ENCODE assay signal across 4 worm cellular contexts in the genomic region with DNA sequence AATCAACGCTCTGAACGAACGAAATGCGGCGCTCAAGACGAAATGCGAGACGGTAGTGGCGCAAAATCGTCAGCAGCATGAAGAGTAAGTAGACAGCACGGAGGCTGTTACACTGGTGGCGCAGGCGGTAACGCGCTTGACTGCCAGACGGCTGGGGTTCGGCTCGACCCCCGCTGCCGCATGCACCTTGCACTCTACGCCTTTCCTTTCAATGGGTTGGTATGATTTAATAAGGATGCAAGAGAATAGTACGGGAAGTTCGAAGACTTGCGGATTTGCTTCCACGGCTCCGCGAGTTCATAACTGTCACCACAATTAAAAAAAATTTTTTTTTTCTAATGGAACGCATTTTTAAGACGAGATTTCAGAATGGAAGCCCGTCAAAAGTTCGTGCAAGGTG.
TF ChIP-seq lines count a peak whose summit lies in the region.

No protein-coding gene starts in this region.

TF ChIP-seq in whole organism, L2 larva, 48 proteins besides CTCF, POLR2A, EP300 and RAD21 (continued from another document):
- TF ChIP-seq nhr-237 (tag; optimal IDR thresholded peaks at IDR 0.05; lab: Kevin White, UChicago) (no peak), elt-1 (tag; optimal IDR thresholded peaks at IDR 0.05; lab: Kevin White, UChicago) (no peak), nhr-25 (tag; optimal IDR thresholded peaks at IDR 0.05; lab: Kevin White, UChicago) (no peak), crh-2 (tag; optimal IDR thresholded peaks at IDR 0.05; lab: Kevin White, UChicago) (peak; percentile 68), nhr-6 (tag; optimal IDR thresholded peaks at IDR 0.05; lab: Kevin White, UChicago) (no peak), zag-1 (tag; optimal IDR thresholded peaks at IDR 0.05; lab: Kevin White, UChicago) (peak; percentile 26), mdl-1 (tag; optimal IDR thresholded peaks at IDR 0.05; lab: Kevin White, UChicago) (no peak), nhr-10 (tag; optimal IDR thresholded peaks at IDR 0.05; lab: Kevin White, UChicago) (no peak), aly-2 (tag; optimal IDR thresholded peaks at IDR 0.05; lab: Kevin White, UChicago) (no peak), Y55F3AM.14 (GFP tag; optimal IDR thresholded peaks at IDR 0.05; lab: Kevin White, UChicago) (peak; percentile 70), unc-39 (tag; optimal IDR thresholded peaks at IDR 0.05; lab: Kevin White, UChicago) (no peak), unc-62 (GFP tag; optimal IDR thresholded peaks at IDR 0.05; lab: Kevin White, UChicago) (no peak), F13H6.1 (tag; optimal IDR thresholded peaks at IDR 0.05; lab: Kevin White, UChicago) (peak; percentile 72), lsy-2 (tag; optimal IDR thresholded peaks at IDR 0.05; lab: Kevin White, UChicago) (peak; percentile 16 to 55), alr-1 (tag; optimal IDR thresholded peaks at IDR 0.05; lab: Kevin White, UChicago) (no peak), skn-1 (tag; optimal IDR thresholded peaks at IDR 0.05; lab: Kevin White, UChicago) (no peak), nhr-12 (tag; optimal IDR thresholded peaks at IDR 0.05; lab: Kevin White, UChicago) (no peak), lin-13 (GFP tag; optimal IDR thresholded peaks at IDR 0.05; lab: Kevin White, UChicago) (peak; percentile 63), blmp-1 (tag; optimal IDR thresholded peaks at IDR 0.05; lab: Kevin White, UChicago; ENCODE audit: insufficient read depth) (peak; percentile 19), nhr-77 (tag; optimal IDR thresholded peaks at IDR 0.05; lab: Kevin White, UChicago) (no peak), unc-55 (GFP tag; optimal IDR thresholded peaks at IDR 0.05; lab: Kevin White, UChicago) (peak; percentile 67), sma-9 (GFP tag; optimal IDR thresholded peaks at IDR 0.05; lab: Kevin White, UChicago) (peak; percentile 84), sma-9 (tag; optimal IDR thresholded peaks at IDR 0.05; lab: Kevin White, UChicago) (no peak), lin-39 (tag; optimal IDR thresholded peaks at IDR 0.05; lab: Kevin White, UChicago) (no peak), elt-3 (tag; optimal IDR thresholded peaks at IDR 0.05; lab: Kevin White, UChicago) (no peak), ztf-11 (tag; optimal IDR thresholded peaks at IDR 0.05; lab: Kevin White, UChicago) (no peak)

TF ChIP-seq in whole organism, L4 larva, 104 proteins besides CTCF, POLR2A, EP300 and RAD21 (continued from another document and continues in another):
- TF ChIP-seq hlh-11 (tag; optimal IDR thresholded peaks at IDR 0.05; lab: Kevin White, UChicago) (peak; percentile 68), skn-1 (tag; optimal IDR thresholded peaks at IDR 0.05; lab: Kevin White, UChicago) (no peak), lim-7 (GFP tag; IDR thresholded peaks at IDR 0.05; lab: Robert Waterston, UW) (peak; percentile 90), Y48G9A.11 (GFP tag; IDR thresholded peaks at IDR 0.05; lab: Robert Waterston, UW) (peak; percentile 80), snpc-1.2 (GFP tag; IDR thresholded peaks at IDR 0.05; lab: Robert Waterston, UW) (peak; percentile 82), mep-1 (tag; optimal IDR thresholded peaks at IDR 0.05; lab: Kevin White, UChicago) (peak; percentile 91), mxl-3 (GFP tag; optimal IDR thresholded peaks at IDR 0.05; lab: Kevin White, UChicago) (no peak), dmd-6 (GFP tag; IDR thresholded peaks at IDR 0.05; lab: Robert Waterston, UW) (peak; percentile 78), saeg-2 (GFP tag; IDR thresholded peaks at IDR 0.05; lab: Robert Waterston, UW) (no peak), ces-1 (GFP tag; optimal IDR thresholded peaks at IDR 0.05; lab: Kevin White, UChicago) (peak; percentile 6), egl-27 (tag; optimal IDR thresholded peaks at IDR 0.05; lab: Kevin White, UChicago) (no peak), dve-1 (tag; optimal IDR thresholded peaks at IDR 0.05; lab: Kevin White, UChicago; ENCODE audit: insufficient read depth) (peak; percentile 78), nhr-102 (tag; optimal IDR thresholded peaks at IDR 0.05; lab: Kevin White, UChicago) (peak; percentile 87), ceh-44 (GFP tag; IDR thresholded peaks at IDR 0.05; lab: Robert Waterston, UW) (peak; percentile 63; the same call in 1 of the 2 replicates), nhr-10 (tag; optimal IDR thresholded peaks at IDR 0.05; lab: Kevin White, UChicago) (no peak), ceh-32 (tag; optimal IDR thresholded peaks at IDR 0.05; lab: Kevin White, UChicago; ENCODE audit: poor library complexity) (peak; percentile 9), unc-130 (GFP tag; optimal IDR thresholded peaks at IDR 0.05; lab: Kevin White, UChicago) (peak; percentile 73), lin-15B (tag; optimal IDR thresholded peaks at IDR 0.05; lab: Kevin White, UChicago) (no peak), R02D3.7 (tag; optimal IDR thresholded peaks at IDR 0.05; lab: Kevin White, UChicago) (no peak), Y105C5A.15 (GFP tag; IDR thresholded peaks at IDR 0.05; lab: Robert Waterston, UW) (peak; percentile 83), attf-4 (tag; optimal IDR thresholded peaks at IDR 0.05; lab: Kevin White, UChicago) (no peak), ceh-20 (GFP tag; IDR thresholded peaks at IDR 0.05; lab: Robert Waterston, UW) (peak; percentile 85), spr-3 (GFP tag; optimal IDR thresholded peaks at IDR 0.05; lab: Kevin White, UChicago) (peak; percentile 83), lsy-2 (tag; optimal IDR thresholded peaks at IDR 0.05; lab: Kevin White, UChicago) (peak in 1 of 2 experiments; percentile 68), daf-8 (GFP tag; IDR thresholded peaks at IDR 0.05; lab: Robert Waterston, UW) (no peak), jun-1 (tag; optimal IDR thresholded peaks at IDR 0.05; lab: Kevin White, UChicago) (peak; percentile 65), fos-1 (tag; optimal IDR thresholded peaks at IDR 0.05; lab: Kevin White, UChicago) (no peak), zip-11 (GFP tag; IDR thresholded peaks at IDR 0.05; lab: Robert Waterston, UW) (0 out of 2 replicates have a peak, but pooled peaks have one; percentile 65), nhr-237 (tag; optimal IDR thresholded peaks at IDR 0.05; lab: Kevin White, UChicago) (no peak), ztf-11 (tag; optimal IDR thresholded peaks at IDR 0.05; lab: Kevin White, UChicago) (no peak), dpl-1 (GFP tag; optimal IDR thresholded peaks at IDR 0.05; lab: Kevin White, UChicago) (peak; percentile 48), T20F7.1 (GFP tag; optimal IDR thresholded peaks at IDR 0.05; lab: Kevin White, UChicago) (no peak), rbr-2 (tag; optimal IDR thresholded peaks at IDR 0.05; lab: Kevin White, UChicago) (peak; percentile 76), daf-16 (GFP tag; optimal IDR thresholded peaks at IDR 0.05; lab: Kevin White, UChicago) (peak; percentile 37 to 88), daf-16 (tag; optimal IDR thresholded peaks at IDR 0.05; lab: Kevin White, UChicago) (no peak)

TF ChIP-seq in whole organism, late embryonic, 69 proteins besides CTCF, POLR2A, EP300 and RAD21 (continued from another document and continues in another):
- TF ChIP-seq hlh-15 (tag; optimal IDR thresholded peaks at IDR 0.05; lab: Kevin White, UChicago), result peak; percentile 34
- TF ChIP-seq lin-11 (tag; optimal IDR thresholded peaks at IDR 0.05; lab: Kevin White, UChicago), result peak; percentile 45
- TF ChIP-seq ztf-16 (tag; optimal IDR thresholded peaks at IDR 0.05; lab: Kevin White, UChicago), result peak; percentile 61
- TF ChIP-seq ceh-34 (tag; optimal IDR thresholded peaks at IDR 0.05; lab: Kevin White, UChicago), result peak; percentile 69
- no peak for TF ChIP-seq fkh-10 (GFP tag; optimal IDR thresholded peaks at IDR 0.05; lab: Kevin White, UChicago)
- TF ChIP-seq hlh-6 (tag; optimal IDR thresholded peaks at IDR 0.05; lab: Kevin White, UChicago), result peak; percentile 73
- peak; percentile 64 for TF ChIP-seq che-1 (tag; optimal IDR thresholded peaks at IDR 0.05; lab: Kevin White, UChicago)
- TF ChIP-seq eyg-1 (tag; optimal IDR thresholded peaks at IDR 0.05; lab: Kevin White, UChicago), result peak; percentile 59
- TF ChIP-seq ceh-18 (tag; optimal IDR thresholded peaks at IDR 0.05; lab: Kevin White, UChicago), result peak; percentile 71
- TF ChIP-seq C38D4.7 (GFP tag; optimal IDR thresholded peaks at IDR 0.05; lab: Kevin White, UChicago), result peak; percentile 34
- peak; percentile 60 for TF ChIP-seq fax-1 (tag; optimal IDR thresholded peaks at IDR 0.05; lab: Kevin White, UChicago)
- peak; percentile 6; the same call in 1 of the 2 replicates for TF ChIP-seq sox-2 (GFP tag; IDR thresholded peaks at IDR 0.05; lab: Robert Waterston, UW)
- peak; percentile 46 for TF ChIP-seq ref-2 (tag; optimal IDR thresholded peaks at IDR 0.05; lab: Kevin White, UChicago)
- TF ChIP-seq madf-2 (tag; optimal IDR thresholded peaks at IDR 0.05; lab: Kevin White, UChicago), result peak; percentile 54
- TF ChIP-seq F13H6.1 (tag; optimal IDR thresholded peaks at IDR 0.05; lab: Kevin White, UChicago), result peak; percentile 27
- TF ChIP-seq ets-4 (tag; optimal IDR thresholded peaks at IDR 0.05; lab: Kevin White, UChicago), result no peak
- TF ChIP-seq dve-1 (tag; optimal IDR thresholded peaks at IDR 0.05; lab: Kevin White, UChicago), result peak; percentile 48
- peak; percentile 45 for TF ChIP-seq unc-86 (tag; optimal IDR thresholded peaks at IDR 0.05; lab: Kevin White, UChicago)
- TF ChIP-seq ceh-9 (tag; optimal IDR thresholded peaks at IDR 0.05; lab: Kevin White, UChicago), result peak; percentile 12
- TF ChIP-seq elt-4 (tag; optimal IDR thresholded peaks at IDR 0.05; lab: Kevin White, UChicago), result peak; percentile 81
- TF ChIP-seq nhr-11 (tag; optimal IDR thresholded peaks at IDR 0.05; lab: Kevin White, UChicago), result no peak
- TF ChIP-seq pha-4 (tag; optimal IDR thresholded peaks at IDR 0.05; lab: Kevin White, UChicago), result no peak
- TF ChIP-seq pros-1 (tag; optimal IDR thresholded peaks at IDR 0.05; lab: Kevin White, UChicago), result peak; percentile 72
- TF ChIP-seq syd-9 (tag; optimal IDR thresholded peaks at IDR 0.05; lab: Kevin White, UChicago), result peak; percentile 48
- TF ChIP-seq ahr-1 (tag; optimal IDR thresholded peaks at IDR 0.05; lab: Kevin White, UChicago), result no peak
- TF ChIP-seq ceh-45 (GFP tag; IDR thresholded peaks at IDR 0.05; lab: Robert Waterston, UW), result peak; percentile 54; the same call in 1 of the 2 replicates
- peak; percentile 48 for TF ChIP-seq fkh-6 (tag; optimal IDR thresholded peaks at IDR 0.05; lab: Kevin White, UChicago)
- no peak for TF ChIP-seq T23F11.4 (GFP tag; optimal IDR thresholded peaks at IDR 0.05; lab: Kevin White, UChicago)
- TF ChIP-seq ceh-6 (GFP tag; optimal IDR thresholded peaks at IDR 0.05; lab: Kevin White, UChicago), result peak; percentile 71
- peak; percentile 78 for TF ChIP-seq pha-2 (tag; optimal IDR thresholded peaks at IDR 0.05; lab: Kevin White, UChicago)
- TF ChIP-seq lim-6 (tag; optimal IDR thresholded peaks at IDR 0.05; lab: Kevin White, UChicago), result no peak
- peak; percentile 71 for TF ChIP-seq tbx-2 (tag; optimal IDR thresholded peaks at IDR 0.05; lab: Kevin White, UChicago)
- no peak for TF ChIP-seq ceh-24 (tag; optimal IDR thresholded peaks at IDR 0.05; lab: Kevin White, UChicago)
- peak; percentile 38 for TF ChIP-seq zip-5 (tag; optimal IDR thresholded peaks at IDR 0.05; lab: Kevin White, UChicago)
- no peak for TF ChIP-seq odd-2 (tag; optimal IDR thresholded peaks at IDR 0.05; lab: Kevin White, UChicago)
- TF ChIP-seq sox-4 (tag; optimal IDR thresholded peaks at IDR 0.05; lab: Kevin White, UChicago), result peak; percentile 47
- TF ChIP-seq C08G9.2 (tag; optimal IDR thresholded peaks at IDR 0.05; lab: Kevin White, UChicago), result peak; percentile 58
- TF ChIP-seq hlh-30 (tag; optimal IDR thresholded peaks at IDR 0.05; lab: Kevin White, UChicago; ENCODE audit: insufficient read depth), result peak; percentile 9

TF ChIP-seq in whole organism, mixed stage, embryonic, 35 proteins besides CTCF, POLR2A, EP300 and RAD21 (continued from another document):
- TF ChIP-seq ceh-43 (GFP tag; optimal IDR thresholded peaks at IDR 0.05; lab: Kevin White, UChicago) (peak; percentile 57), nhr-2 (tag; optimal IDR thresholded peaks at IDR 0.05; lab: Kevin White, UChicago) (no peak)
